Worm (Caenorhabditis elegans) whole organism, young adult: Measurements from ENCODE around the gene sipa-1.
A peak's percentile ranks its signal among the peaks of the same experiment; 100 is the strongest.

Experiments used
- B0019.2 ChIP-seq: fragments of 200-800 bp; sonication (Bioruptor generic); conservative IDR thresholded peaks from 2 replicates; pipeline ENCODE4 v1.3.6; 2022; ENCODE audit warnings: missing genetic modification reagents, missing genetic modification characterization, missing compliant biosample characterization
- B0336.3 ChIP-seq: fragments of 200-800 bp; sonication (Bioruptor generic); IDR thresholded peaks from 2 replicates; pipeline ENCODE4 v1.3.6; 2022; ENCODE audit warnings: missing genetic modification characterization, missing compliant biosample characterization
- C06A6.2 ChIP-seq: fragments of 200-800 bp; sonication (Bioruptor generic); conservative IDR thresholded peaks from 2 replicates; pipeline ENCODE4 v1.3.6; 2022; ENCODE audit warnings: missing genetic modification characterization, missing compliant biosample characterization
- D2030.7 ChIP-seq: fragments of 200-800 bp; sonication (Bioruptor generic); IDR thresholded peaks from 2 replicates; pipeline ENCODE4 v1.3.6; 2022; ENCODE audit warnings: missing genetic modification reagents, missing genetic modification characterization, missing compliant biosample characterization
- F37B4.10 ChIP-seq: fragments of 200-800 bp; sonication (Bioruptor generic); IDR thresholded peaks from 2 replicates; pipeline ENCODE4 v1.3.6; 2022; ENCODE audit warnings: missing genetic modification characterization, missing compliant biosample characterization
- F52B5.7 ChIP-seq: sonication (generic microtip); optimal IDR thresholded peaks from 2 replicates; lab custom pipeline; 2016; ENCODE audit warnings: mild to moderate bottlenecking, missing genetic modification characterization, missing compliant biosample characterization
- F57A8.1 ChIP-seq: fragments of 200-800 bp; sonication (Bioruptor generic); optimal IDR thresholded peaks from 2 replicates; lab custom pipeline; 2018; ENCODE audit warnings: mild to moderate bottlenecking, missing genetic modification characterization, moderate library complexity, missing compliant biosample characterization
- Y53F4B.3 ChIP-seq: fragments of 200-800 bp; sonication (Bioruptor generic); IDR thresholded peaks from 2 replicates; pipeline ENCODE4 v1.3.6; 2022; ENCODE audit warnings: missing genetic modification reagents, missing genetic modification characterization, missing compliant biosample characterization
- Y56A3A.18 ChIP-seq: fragments of 200-800 bp; sonication (Bioruptor generic); IDR thresholded peaks from 2 replicates; pipeline ENCODE4 v1.3.6; 2022; ENCODE audit warnings: missing genetic modification reagents, missing genetic modification characterization, missing compliant biosample characterization
- Y67H2A.10 ChIP-seq: fragments of 200-800 bp; sonication (Bioruptor generic); conservative IDR thresholded peaks from 2 replicates; pipeline ENCODE4 v1.3.6; 2022; ENCODE audit warnings: missing genetic modification reagents, missing genetic modification characterization, missing compliant biosample characterization
- ZK185.1 ChIP-seq: sonication (generic microtip); optimal IDR thresholded peaks from 2 replicates; lab custom pipeline; 2016; ENCODE audit warnings: mild to moderate bottlenecking, missing genetic modification characterization, missing compliant biosample characterization; ENCODE audit not compliant: poor library complexity, severe bottlenecking
- aptf-3 ChIP-seq: fragments of 200-800 bp; sonication (Bioruptor generic); IDR thresholded peaks from 2 replicates; pipeline ENCODE4 v1.3.6; 2022; ENCODE audit warnings: missing genetic modification characterization, missing compliant biosample characterization
- athp-1 ChIP-seq: sonication (generic microtip); optimal IDR thresholded peaks from 2 replicates; lab custom pipeline; 2017; ENCODE audit warnings: mild to moderate bottlenecking, missing genetic modification characterization, missing compliant biosample characterization
- attf-3 ChIP-seq: fragments of 200-800 bp; sonication (Bioruptor generic); conservative IDR thresholded peaks from 2 replicates; pipeline ENCODE4 v1.3.6; 2022; ENCODE audit warnings: missing genetic modification reagents, missing genetic modification characterization, missing compliant biosample characterization
- attf-5 ChIP-seq: fragments of 200-800 bp; sonication (Bioruptor generic); optimal IDR thresholded peaks from 2 replicates; lab custom pipeline; 2018; ENCODE audit warnings: mild to moderate bottlenecking, missing genetic modification characterization, missing compliant biosample characterization
- bed-1 ChIP-seq: fragments of 200-800 bp; sonication (Bioruptor generic); IDR thresholded peaks from 2 replicates; pipeline ENCODE4 v1.3.6; 2022; ENCODE audit warnings: missing genetic modification reagents, missing genetic modification characterization, missing compliant biosample characterization
- ceh-27 ChIP-seq: fragments of 200-800 bp; sonication (Bioruptor generic); optimal IDR thresholded peaks from 2 replicates; lab custom pipeline; 2018; ENCODE audit warnings: mild to moderate bottlenecking, missing genetic modification characterization, moderate library complexity, missing compliant biosample characterization
- dpl-1 ChIP-seq: fragments of 150-350 bp; optimal IDR thresholded peaks from 2 replicates; lab custom pipeline; 2014; ENCODE audit warnings: missing biosample characterization, missing genetic modification reagents, missing genetic modification characterization
- ets-4 ChIP-seq: fragments of 200-800 bp; sonication (Bioruptor generic); optimal IDR thresholded peaks from 2 replicates; lab custom pipeline; 2018; ENCODE audit warnings: mild to moderate bottlenecking, missing genetic modification characterization, missing compliant biosample characterization
- fkh-3 ChIP-seq: sonication (generic microtip); optimal IDR thresholded peaks from 2 replicates; lab custom pipeline; 2016; ENCODE audit warnings: mild to moderate bottlenecking, missing genetic modification characterization, missing compliant biosample characterization
- gei-17 ChIP-seq: fragments of 200-800 bp; sonication (Bioruptor generic); optimal IDR thresholded peaks from 2 replicates; lab custom pipeline; 2018; ENCODE audit warnings: mild to moderate bottlenecking, missing genetic modification characterization, missing compliant biosample characterization
- hrde-1 ChIP-seq: sonication (generic microtip); optimal IDR thresholded peaks from 2 replicates; lab custom pipeline; 2016; ENCODE audit warnings: missing genetic modification characterization, mild to moderate bottlenecking, missing compliant biosample characterization, moderate library complexity, missing genotype, missing genetic modification reagents, borderline replicate concordance
- hsf-1 ChIP-seq: fragments of 200-800 bp; sonication (Bioruptor generic); IDR thresholded peaks from 2 replicates; pipeline ENCODE4 v1.3.6; 2022; ENCODE audit warnings: missing genetic modification reagents, missing genetic modification characterization, missing compliant biosample characterization
- let-526 ChIP-seq: fragments of 200-800 bp; sonication (Bioruptor generic); IDR thresholded peaks from 2 replicates; pipeline ENCODE4 v1.3.6; 2022; ENCODE audit warnings: missing genetic modification reagents, missing genetic modification characterization, missing compliant biosample characterization
- lin-40 ChIP-seq: sonication (generic microtip); optimal IDR thresholded peaks from 2 replicates; lab custom pipeline; 2016; ENCODE audit warnings: missing genetic modification characterization, mild to moderate bottlenecking, missing compliant biosample characterization, missing genotype, missing genetic modification reagents
- lin-54 ChIP-seq: fragments of 200-800 bp; sonication (Bioruptor generic); optimal IDR thresholded peaks from 2 replicates; lab custom pipeline; 2018; ENCODE audit warnings: mild to moderate bottlenecking, missing genetic modification characterization, missing compliant biosample characterization
- lir-1 ChIP-seq: fragments of 200-800 bp; sonication (Bioruptor generic); conservative IDR thresholded peaks from 2 replicates; pipeline ENCODE4 v1.3.6; 2022; ENCODE audit warnings: missing genetic modification reagents, missing genetic modification characterization, missing compliant biosample characterization
- madf-10 ChIP-seq: sonication (generic microtip); optimal IDR thresholded peaks from 2 replicates; lab custom pipeline; 2016; ENCODE audit warnings: mild to moderate bottlenecking, missing genetic modification characterization, missing compliant biosample characterization
- madf-3 ChIP-seq: fragments of 200-800 bp; sonication (Bioruptor generic); IDR thresholded peaks from 2 replicates; pipeline ENCODE4 v1.3.6; 2022; ENCODE audit warnings: missing genetic modification reagents, missing genetic modification characterization, missing compliant biosample characterization
- madf-6 ChIP-seq: fragments of 200-800 bp; sonication (Bioruptor generic); IDR thresholded peaks from 2 replicates; pipeline ENCODE4 v1.3.6; 2022; ENCODE audit warnings: missing genetic modification reagents, missing genetic modification characterization, missing compliant biosample characterization
- madf-8 ChIP-seq: fragments of 200-800 bp; sonication (Bioruptor generic); conservative IDR thresholded peaks from 2 replicates; pipeline ENCODE4 v1.3.6; 2022; ENCODE audit warnings: missing genetic modification reagents, missing genetic modification characterization, missing compliant biosample characterization
- mel-28 ChIP-seq: sonication (generic microtip); optimal IDR thresholded peaks from 2 replicates; lab custom pipeline; 2016; ENCODE audit warnings: borderline replicate concordance, mild to moderate bottlenecking, missing genetic modification characterization, missing compliant biosample characterization
- nfya-2 ChIP-seq: fragments of 200-800 bp; sonication (Bioruptor generic); IDR thresholded peaks from 2 replicates; pipeline ENCODE4 v1.3.6; 2022; ENCODE audit warnings: missing genetic modification reagents, missing genetic modification characterization, missing compliant biosample characterization
- nfyb-1 ChIP-seq: fragments of 200-800 bp; sonication (Bioruptor generic); IDR thresholded peaks from 2 replicates; pipeline ENCODE4 v1.3.6; 2022; ENCODE audit warnings: missing genetic modification reagents, missing genetic modification characterization, missing compliant biosample characterization
- nhr-120 ChIP-seq: fragments of 200-800 bp; sonication (Bioruptor generic); IDR thresholded peaks from 2 replicates; pipeline ENCODE4 v1.3.6; 2022; ENCODE audit warnings: missing genetic modification characterization, missing compliant biosample characterization
- nhr-27 ChIP-seq: fragments of 200-800 bp; sonication (Bioruptor generic); optimal IDR thresholded peaks from 2 replicates; lab custom pipeline; 2018; ENCODE audit warnings: mild to moderate bottlenecking, missing genetic modification characterization, moderate library complexity, missing compliant biosample characterization
- nhr-90 ChIP-seq: sonication (generic microtip); optimal IDR thresholded peaks from 2 replicates; lab custom pipeline; 2016; ENCODE audit warnings: missing genotype, mild to moderate bottlenecking, missing genetic modification characterization, missing compliant biosample characterization
- repo-1 ChIP-seq: sonication (generic microtip); optimal IDR thresholded peaks from 2 replicates; lab custom pipeline; 2017; ENCODE audit warnings: mild to moderate bottlenecking, missing genetic modification characterization, missing compliant biosample characterization
- rpc-1 ChIP-seq, 2 experiments: fragments of 150-350 bp in 1 of 2; sonication (generic microtip) in 1 of 2; optimal IDR thresholded peaks; 2 replicates each; lab custom pipeline; 2014 to 2018; ENCODE audit warnings: missing biosample characterization in 1 of 2, missing genetic modification characterization in 1 of 2, missing genetic modification reagents in 1 of 2, missing genotype in 1 of 2
- snpc-1.3 ChIP-seq: sonication (generic microtip); optimal IDR thresholded peaks from 2 replicates; lab custom pipeline; 2017; ENCODE audit warnings: missing genetic modification characterization, mild to moderate bottlenecking, missing compliant biosample characterization, antibody characterized with exemption, moderate library complexity, missing genotype, missing genetic modification reagents; ENCODE audit not compliant: insufficient read depth
- snpc-3.4 ChIP-seq: sonication (generic microtip); optimal IDR thresholded peaks from 2 replicates; lab custom pipeline; 2017; ENCODE audit warnings: missing genetic modification characterization, mild to moderate bottlenecking, missing compliant biosample characterization, antibody characterized with exemption, moderate library complexity, missing genotype, missing genetic modification reagents
- somi-1 ChIP-seq: fragments of 200-800 bp; sonication (Bioruptor generic); optimal IDR thresholded peaks from 2 replicates; lab custom pipeline; 2018; ENCODE audit warnings: mild to moderate bottlenecking, missing genetic modification characterization, missing compliant biosample characterization
- tbp1 ChIP-seq: fragments of 200-800 bp; sonication (Bioruptor generic); optimal IDR thresholded peaks from 2 replicates; lab custom pipeline; 2018; ENCODE audit warnings: mild to moderate bottlenecking, missing genetic modification characterization, missing compliant biosample characterization
- xnd-1 ChIP-seq: sonication (generic microtip); optimal IDR thresholded peaks from 2 replicates; lab custom pipeline; 2016; ENCODE audit warnings: missing genotype, missing genetic modification reagents, missing genetic modification characterization, missing compliant biosample characterization
- zfh-2 ChIP-seq: fragments of 200-800 bp; sonication (Bioruptor generic); conservative IDR thresholded peaks from 2 replicates; pipeline ENCODE4 v1.3.6; 2022; ENCODE audit warnings: missing genetic modification reagents, missing genetic modification characterization, missing compliant biosample characterization
- zim-3 ChIP-seq: sonication (generic microtip); optimal IDR thresholded peaks from 2 replicates; lab custom pipeline; 2017; ENCODE audit warnings: mild to moderate bottlenecking, missing genetic modification characterization, moderate library complexity, missing compliant biosample characterization
- ztf-26 ChIP-seq: sonication (generic microtip); optimal IDR thresholded peaks from 2 replicates; lab custom pipeline; 2017; ENCODE audit warnings: missing genetic modification characterization, missing compliant biosample characterization
- ztf-28 ChIP-seq: fragments of 200-800 bp; sonication (Bioruptor generic); IDR thresholded peaks from 2 replicates; pipeline ENCODE4 v1.3.6; 2022; ENCODE audit warnings: missing genetic modification reagents, missing genetic modification characterization, missing compliant biosample characterization
- ztf-3 ChIP-seq: fragments of 200-800 bp; sonication (Bioruptor generic); optimal IDR thresholded peaks from 2 replicates; lab custom pipeline; 2018; ENCODE audit warnings: mild to moderate bottlenecking, missing genetic modification characterization, missing compliant biosample characterization

sipa-1 gene

ce11 chrV:11638634-11639117 lies 1.6 kb upstream of the sipa-1 start (continued):
- TF ChIP-seq lin-40 (tag; lab: Kevin White, UChicago) (no peak), repo-1 (no peak), athp-1 (tag; lab: Kevin White, UChicago) (no peak), nhr-27 (tag; lab: Kevin White, UChicago) (no peak), nhr-120 (no peak), B0336.3 (GFP tag; lab: Robert Waterston, UW) (no peak), madf-10 (tag; lab: Kevin White, UChicago) (no peak), rpc-1 (optimal IDR thresholded peaks at IDR 0.05; lab: Kevin White, UChicago) (no peak), rpc-1 (tag; optimal IDR thresholded peaks at IDR 0.05; lab: Kevin White, UChicago) (no peak), hsf-1 (no peak), madf-6 (GFP tag; lab: Robert Waterston, UW) (no peak), C06A6.2 (GFP tag; lab: Robert Waterston, UW) (no peak), nhr-90 (tag; lab: Kevin White, UChicago) (no peak), tbp1 (GFP tag; lab: Kevin White, UChicago) (no peak), fkh-3 (tag; lab: Kevin White, UChicago) (no peak), ceh-27 (GFP tag; lab: Kevin White, UChicago) (peak; percentile 80), Y53F4B.3 (GFP tag; lab: Robert Waterston, UW) (no peak), somi-1 (GFP tag; lab: Kevin White, UChicago) (no peak), lir-1 (peak; percentile 67; the same call in 1 of the 2 replicates), madf-3 (no peak), Y67H2A.10 (GFP tag; lab: Robert Waterston, UW) (no peak), mel-28 (tag; lab: Kevin White, UChicago) (no peak), F57A8.1 (GFP tag; lab: Kevin White, UChicago) (no peak), lin-54 (GFP tag; lab: Kevin White, UChicago) (peak; percentile 18), nfya-2 (GFP tag; lab: Robert Waterston, UW) (no peak), hrde-1 (no peak), snpc-3.4 (tag; lab: Kevin White, UChicago) (no peak), F37B4.10 (GFP tag; lab: Robert Waterston, UW) (no peak), snpc-1.3 (no peak), ztf-28 (GFP tag; lab: Robert Waterston, UW) (no peak), Y56A3A.18 (GFP tag; lab: Robert Waterston, UW) (no peak), B0019.2 (GFP tag; lab: Robert Waterston, UW) (no peak), gei-17 (GFP tag; lab: Kevin White, UChicago) (no peak), ZK185.1 (tag; lab: Kevin White, UChicago) (no peak), zim-3 (tag; lab: Kevin White, UChicago) (no peak), madf-8 (GFP tag; lab: Robert Waterston, UW) (no peak), nfyb-1 (GFP tag; lab: Robert Waterston, UW) (peak; percentile 34; the same call in 1 of the 2 replicates), dpl-1 (no peak), bed-1 (GFP tag; lab: Robert Waterston, UW) (no peak), aptf-3 (GFP tag; lab: Robert Waterston, UW) (no peak), D2030.7 (GFP tag; lab: Robert Waterston, UW) (no peak), attf-5 (GFP tag; lab: Kevin White, UChicago) (peak; percentile 4), ztf-26 (tag; lab: Kevin White, UChicago) (no peak), F52B5.7 (tag; lab: Kevin White, UChicago) (no peak), zfh-2 (GFP tag; lab: Robert Waterston, UW) (no peak), xnd-1 (tag; lab: Kevin White, UChicago) (no peak), ets-4 (GFP tag; lab: Kevin White, UChicago) (no peak), ztf-3 (GFP tag; lab: Kevin White, UChicago) (peak; percentile 97), let-526 (GFP tag; lab: Robert Waterston, UW) (no peak), attf-3 (no peak)
